Worm (Caenorhabditis elegans): Measurements from ENCODE around the gene nhr-208.
A peak's percentile ranks its signal among the peaks of the same experiment; 100 is the strongest.

Gene nhr-208

DNA sequence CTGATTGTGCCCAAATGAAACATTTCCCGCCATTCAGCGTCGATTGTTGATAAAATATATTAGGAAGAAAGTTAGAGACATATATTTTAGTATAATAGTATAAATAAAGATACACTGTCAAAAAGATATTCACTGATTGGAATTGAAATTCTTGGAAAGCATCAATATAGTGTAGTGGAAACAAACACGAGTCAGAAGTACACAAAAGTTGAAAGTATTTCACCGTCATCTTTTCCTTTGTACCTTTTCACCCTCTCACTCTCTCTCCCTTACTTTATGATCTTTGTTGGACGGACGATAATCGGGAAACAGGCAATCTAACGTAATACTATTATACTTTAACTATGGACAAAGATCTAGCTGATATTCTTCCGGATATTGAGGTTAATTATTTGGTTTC is at the start of gene nhr-208:
Gene nhr-208 (plus strand): TSS at position 288 of the 400 bp plus-strand sequence.
- TF ChIP-seq elt-1 (tag; optimal IDR thresholded peaks at IDR 0.05; ENCODE audit: borderline replicate concordance, insufficient read depth) (peak; percentile 42), elt-3 (tag; optimal IDR thresholded peaks at IDR 0.05) (no peak)

DNA sequence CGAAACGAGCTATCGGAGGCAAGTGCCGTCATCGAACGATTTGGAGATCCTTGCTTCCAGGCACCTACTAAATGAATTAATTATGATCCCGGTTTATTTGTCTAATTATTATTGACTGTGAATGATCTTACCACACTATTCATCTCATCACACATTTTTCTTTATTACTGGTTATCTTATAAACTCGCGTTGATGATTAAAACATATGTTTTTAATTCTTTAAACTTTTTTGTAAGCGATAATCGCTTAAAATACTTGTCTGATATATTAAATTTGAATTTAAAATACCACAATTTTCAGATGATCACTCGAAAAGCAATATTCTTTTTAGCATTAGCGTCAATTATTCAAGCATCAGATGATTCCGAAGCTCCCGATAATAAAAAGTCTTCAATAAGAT is 49.0 kb upstream of the nhr-208 start, which contains the start of gene F10C2.5:
Gene F10C2.5 (plus strand): TSS at position 301 of the 400 bp plus-strand sequence.
- TF ChIP-seq ceh-39 (tag; optimal IDR thresholded peaks at IDR 0.05) (no peak), mls-2 (tag; optimal IDR thresholded peaks at IDR 0.05) (no peak), lsy-2 (tag; optimal IDR thresholded peaks at IDR 0.05) (no peak), ceh-83 (GFP tag; optimal IDR thresholded peaks at IDR 0.05) (no peak), M03D4.4 (tag; optimal IDR thresholded peaks at IDR 0.05) (no peak), elt-1 (tag; optimal IDR thresholded peaks at IDR 0.05; ENCODE audit: borderline replicate concordance, insufficient read depth) (no peak), ceh-43 (GFP tag; optimal IDR thresholded peaks at IDR 0.05) (no peak), sem-2 (GFP tag; optimal IDR thresholded peaks at IDR 0.05) (no peak), unc-39 (tag; optimal IDR thresholded peaks at IDR 0.05) (no peak), nhr-28 (tag; optimal IDR thresholded peaks at IDR 0.05) (no peak)

DNA sequence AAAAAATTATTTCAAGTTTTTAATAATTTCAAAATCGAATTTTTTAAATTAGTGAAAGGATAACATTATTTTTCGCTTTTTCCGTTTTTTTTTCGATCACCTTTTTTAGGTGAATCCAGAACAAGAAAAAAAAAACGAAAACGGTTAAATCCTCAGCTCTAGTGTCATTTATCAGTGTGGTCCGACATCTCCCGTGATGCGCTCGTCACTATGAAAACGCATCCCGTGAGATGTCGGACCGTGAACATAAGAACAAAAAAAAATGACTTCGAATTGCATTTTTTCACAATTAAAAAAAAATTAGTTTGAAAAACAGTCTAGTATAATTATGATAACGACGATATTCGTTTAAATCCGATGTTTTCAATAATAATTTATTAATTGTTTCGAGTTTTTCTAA is 46.4 kb upstream of the nhr-208 start:
- TF ChIP-seq mep-1 (tag; optimal IDR thresholded peaks at IDR 0.05), result no peak
- TF ChIP-seq cnd-1 (tag; optimal IDR thresholded peaks at IDR 0.05), result no peak
- no peak for TF ChIP-seq nhr-237 (tag; optimal IDR thresholded peaks at IDR 0.05)
- TF ChIP-seq unc-39 (tag; optimal IDR thresholded peaks at IDR 0.05), result no peak
- no peak for TF ChIP-seq nhr-76 (tag; optimal IDR thresholded peaks at IDR 0.05)
- no peak for TF ChIP-seq elt-1 (tag; optimal IDR thresholded peaks at IDR 0.05; ENCODE audit: borderline replicate concordance, insufficient read depth)
- TF ChIP-seq nhr-12 (tag; optimal IDR thresholded peaks at IDR 0.05), result no peak
- no peak for TF ChIP-seq unc-120 (tag; optimal IDR thresholded peaks at IDR 0.05; ENCODE audit: poor library complexity, severe bottlenecking)

DNA sequence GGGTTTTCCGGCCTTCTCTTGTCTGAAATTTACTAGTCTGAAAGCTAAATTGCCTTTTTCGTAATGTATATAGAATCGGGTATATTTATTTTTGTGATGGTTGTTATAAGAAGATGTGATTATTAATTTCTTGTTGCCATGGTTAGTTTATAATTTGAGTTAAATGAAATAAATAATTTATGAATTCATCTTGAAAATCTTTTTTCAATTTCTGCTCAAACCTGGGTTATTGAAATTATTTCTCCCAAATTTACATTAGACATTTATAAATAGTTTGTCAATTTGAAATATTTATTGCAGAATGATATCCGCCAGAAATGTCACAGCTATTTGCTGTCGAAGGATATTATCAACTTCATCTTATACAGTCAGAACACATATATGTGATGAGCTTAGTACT is 45.7 kb upstream of the nhr-208 start, which contains the start of gene dars-2:
Gene dars-2 (plus strand): TSS at position 301 of the 400 bp plus-strand sequence.
- TF ChIP-seq cnd-1 (tag; optimal IDR thresholded peaks at IDR 0.05) (no peak), zip-8 (tag; optimal IDR thresholded peaks at IDR 0.05) (no peak), elt-1 (tag; optimal IDR thresholded peaks at IDR 0.05; ENCODE audit: borderline replicate concordance, insufficient read depth) (no peak), sptf-1 (tag; optimal IDR thresholded peaks at IDR 0.05) (no peak), bed-3 (GFP tag; optimal IDR thresholded peaks at IDR 0.05) (no peak), unc-120 (tag; optimal IDR thresholded peaks at IDR 0.05; ENCODE audit: poor library complexity, severe bottlenecking) (no peak), nhr-28 (tag; optimal IDR thresholded peaks at IDR 0.05) (no peak), nhr-12 (tag; optimal IDR thresholded peaks at IDR 0.05) (no peak), sem-2 (GFP tag; optimal IDR thresholded peaks at IDR 0.05) (no peak), ceh-83 (GFP tag; optimal IDR thresholded peaks at IDR 0.05) (no peak), mep-1 (tag; optimal IDR thresholded peaks at IDR 0.05) (no peak), flh-1 (GFP tag; optimal IDR thresholded peaks at IDR 0.05) (no peak), ztf-11 (tag; optimal IDR thresholded peaks at IDR 0.05) (no peak)

DNA sequence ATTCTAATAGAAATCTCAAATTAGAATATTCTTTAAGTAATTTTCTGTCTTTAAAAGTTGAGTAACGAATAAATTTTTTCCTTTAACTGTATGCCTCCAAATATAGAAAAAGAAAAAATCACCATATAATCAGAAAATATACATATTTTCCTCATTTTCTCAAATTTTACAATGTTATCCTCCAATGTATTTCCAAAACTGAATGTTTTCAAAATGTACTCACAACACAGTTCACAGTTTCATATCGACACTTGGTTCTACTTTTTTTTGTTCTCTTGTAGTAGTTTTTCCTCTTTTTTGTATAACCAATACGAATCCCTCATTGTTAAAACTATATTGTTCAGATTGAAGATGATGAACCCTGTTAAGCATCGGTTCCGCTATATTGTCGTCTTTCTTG is 40.5 kb upstream of the nhr-208 start, which contains the start of gene F10C2.7:
Gene F10C2.7 (plus strand): TSS at position 301 of the 400 bp plus-strand sequence.
- TF ChIP-seq ceh-83 (GFP tag; optimal IDR thresholded peaks at IDR 0.05), result no peak
- TF ChIP-seq pha-4 (tag; optimal IDR thresholded peaks at IDR 0.05), result no peak
- TF ChIP-seq ceh-43 (GFP tag; optimal IDR thresholded peaks at IDR 0.05), result no peak
- no peak for TF ChIP-seq mls-2 (tag; optimal IDR thresholded peaks at IDR 0.05)
- TF ChIP-seq lin-13 (tag; optimal IDR thresholded peaks at IDR 0.05), result no peak
- TF ChIP-seq nhr-12 (tag; optimal IDR thresholded peaks at IDR 0.05), result no peak
- TF ChIP-seq flh-1 (GFP tag; optimal IDR thresholded peaks at IDR 0.05), result no peak
- no peak for TF ChIP-seq nhr-76 (tag; optimal IDR thresholded peaks at IDR 0.05)
- no peak for TF ChIP-seq tbx-8 (GFP tag; optimal IDR thresholded peaks at IDR 0.05)
- TF ChIP-seq ham-2 (GFP tag; optimal IDR thresholded peaks at IDR 0.05), result no peak
- TF ChIP-seq elt-1 (tag; optimal IDR thresholded peaks at IDR 0.05; ENCODE audit: borderline replicate concordance, insufficient read depth), result no peak
- TF ChIP-seq lsy-2 (tag; optimal IDR thresholded peaks at IDR 0.05), result no peak
- no peak for TF ChIP-seq nhr-2 (tag; optimal IDR thresholded peaks at IDR 0.05)
- no peak for TF ChIP-seq hlh-1 (tag; optimal IDR thresholded peaks at IDR 0.05)
- TF ChIP-seq drap-1 (GFP tag; optimal IDR thresholded peaks at IDR 0.05), result no peak
- TF ChIP-seq M03D4.4 (tag; optimal IDR thresholded peaks at IDR 0.05), result no peak
- no peak for TF ChIP-seq nhr-28 (tag; optimal IDR thresholded peaks at IDR 0.05)
- TF ChIP-seq ces-1 (GFP tag; optimal IDR thresholded peaks at IDR 0.05), result no peak
- no peak for TF ChIP-seq blmp-1 (tag; optimal IDR thresholded peaks at IDR 0.05)
- no peak for TF ChIP-seq unc-62 (GFP tag; optimal IDR thresholded peaks at IDR 0.05)

Measured in whole organism, mixed stage, embryonic.